Worm (Caenorhabditis elegans) whole organism, young adult: Measurements from ENCODE around the gene Y54G9A.9.

Experiments used
- B0019.2 ChIP-seq: fragments of 200-800 bp; sonication (Bioruptor generic); conservative IDR thresholded peaks from 2 replicates; pipeline ENCODE4 v1.3.6; 2022; ENCODE audit warnings: missing genetic modification reagents, missing genetic modification characterization, missing compliant biosample characterization
- B0336.3 ChIP-seq: fragments of 200-800 bp; sonication (Bioruptor generic); IDR thresholded peaks from 2 replicates; pipeline ENCODE4 v1.3.6; 2022; ENCODE audit warnings: missing genetic modification characterization, missing compliant biosample characterization
- C06A6.2 ChIP-seq: fragments of 200-800 bp; sonication (Bioruptor generic); conservative IDR thresholded peaks from 2 replicates; pipeline ENCODE4 v1.3.6; 2022; ENCODE audit warnings: missing genetic modification characterization, missing compliant biosample characterization
- F55B11.4 ChIP-seq: sonication (generic microtip); optimal IDR thresholded peaks from 2 replicates; lab custom pipeline; 2016; ENCODE audit warnings: missing compliant biosample characterization, missing genetic modification characterization, borderline replicate concordance; ENCODE audit not compliant: insufficient read depth
- F57C9.4 ChIP-seq: sonication (generic microtip); optimal IDR thresholded peaks from 2 replicates; lab custom pipeline; 2017; ENCODE audit warnings: mild to moderate bottlenecking, missing genetic modification characterization, missing compliant biosample characterization
- K11D2.4 ChIP-seq: fragments of 200-800 bp; sonication (Bioruptor generic); IDR thresholded peaks from 2 replicates; pipeline ENCODE4 v1.3.6; 2022; ENCODE audit warnings: missing genetic modification reagents, missing genetic modification characterization, missing compliant biosample characterization
- T26A5.8 ChIP-seq: sonication (generic microtip); optimal IDR thresholded peaks from 2 replicates; lab custom pipeline; 2016; ENCODE audit warnings: missing genetic modification characterization, missing compliant biosample characterization
- Y56A3A.18 ChIP-seq: fragments of 200-800 bp; sonication (Bioruptor generic); IDR thresholded peaks from 2 replicates; pipeline ENCODE4 v1.3.6; 2022; ENCODE audit warnings: missing genetic modification reagents, missing genetic modification characterization, missing compliant biosample characterization
- Y67H2A.10 ChIP-seq: fragments of 200-800 bp; sonication (Bioruptor generic); conservative IDR thresholded peaks from 2 replicates; pipeline ENCODE4 v1.3.6; 2022; ENCODE audit warnings: missing genetic modification reagents, missing genetic modification characterization, missing compliant biosample characterization
- ama-1 ChIP-seq, 3 experiments: fragments of 150-350 bp in 1 of 3; sonication (generic microtip) in 2 of 3; optimal IDR thresholded peaks; 2 replicates each; lab custom pipeline; 2014 to 2018; ENCODE audit warnings: missing biosample characterization in 2 of 3, missing genetic modification characterization in 2 of 3, missing genetic modification reagents in 2 of 3
- attf-3 ChIP-seq: fragments of 200-800 bp; sonication (Bioruptor generic); conservative IDR thresholded peaks from 2 replicates; pipeline ENCODE4 v1.3.6; 2022; ENCODE audit warnings: missing genetic modification reagents, missing genetic modification characterization, missing compliant biosample characterization
- attf-5 ChIP-seq: fragments of 200-800 bp; sonication (Bioruptor generic); optimal IDR thresholded peaks from 2 replicates; lab custom pipeline; 2018; ENCODE audit warnings: mild to moderate bottlenecking, missing genetic modification characterization, missing compliant biosample characterization
- attf-6 ChIP-seq: fragments of 200-800 bp; sonication (Bioruptor generic); IDR thresholded peaks from 2 replicates; pipeline ENCODE4 v1.3.6; 2022; ENCODE audit warnings: missing genetic modification reagents, missing genetic modification characterization, missing compliant biosample characterization
- bed-1 ChIP-seq: fragments of 200-800 bp; sonication (Bioruptor generic); IDR thresholded peaks from 2 replicates; pipeline ENCODE4 v1.3.6; 2022; ENCODE audit warnings: missing genetic modification reagents, missing genetic modification characterization, missing compliant biosample characterization
- cebp-2 ChIP-seq: fragments of 200-800 bp; sonication (Bioruptor generic); IDR thresholded peaks from 2 replicates; pipeline ENCODE4 v1.3.6; 2022; ENCODE audit warnings: missing genetic modification characterization, missing compliant biosample characterization
- ceh-100 ChIP-seq: fragments of 200-800 bp; sonication (Bioruptor generic); IDR thresholded peaks from 2 replicates; pipeline ENCODE4 v1.3.6; 2022; ENCODE audit warnings: missing genetic modification reagents, missing genetic modification characterization, missing compliant biosample characterization
- ceh-27 ChIP-seq: fragments of 200-800 bp; sonication (Bioruptor generic); optimal IDR thresholded peaks from 2 replicates; lab custom pipeline; 2018; ENCODE audit warnings: mild to moderate bottlenecking, missing genetic modification characterization, moderate library complexity, missing compliant biosample characterization
- ceh-40 ChIP-seq: fragments of 200-800 bp; sonication (Bioruptor generic); IDR thresholded peaks from 2 replicates; pipeline ENCODE4 v1.3.6; 2022; ENCODE audit warnings: missing genetic modification characterization, missing compliant biosample characterization
- dpff-1 ChIP-seq: sonication (generic microtip); optimal IDR thresholded peaks from 2 replicates; lab custom pipeline; 2017; ENCODE audit warnings: mild to moderate bottlenecking, missing genetic modification characterization, missing compliant biosample characterization
- dpl-1 ChIP-seq: fragments of 150-350 bp; optimal IDR thresholded peaks from 2 replicates; lab custom pipeline; 2014; ENCODE audit warnings: missing biosample characterization, missing genetic modification reagents, missing genetic modification characterization
- egl-18 ChIP-seq: fragments of 200-800 bp; sonication (Bioruptor generic); IDR thresholded peaks from 2 replicates; pipeline ENCODE4 v1.3.6; 2022; ENCODE audit warnings: missing genetic modification reagents, missing genetic modification characterization, missing compliant biosample characterization
- egl-44 ChIP-seq: fragments of 200-800 bp; sonication (Bioruptor generic); IDR thresholded peaks from 2 replicates; pipeline ENCODE4 v1.3.6; 2022; ENCODE audit warnings: missing genetic modification reagents, missing genetic modification characterization, missing compliant biosample characterization
- fkh-3 ChIP-seq: sonication (generic microtip); optimal IDR thresholded peaks from 2 replicates; lab custom pipeline; 2016; ENCODE audit warnings: mild to moderate bottlenecking, missing genetic modification characterization, missing compliant biosample characterization
- him-1 ChIP-seq: sonication (generic microtip); optimal IDR thresholded peaks from 2 replicates; lab custom pipeline; 2016; ENCODE audit warnings: missing genotype, missing genetic modification reagents, missing genetic modification characterization, missing compliant biosample characterization
- hmg-20 ChIP-seq: fragments of 200-800 bp; sonication (Bioruptor generic); IDR thresholded peaks from 2 replicates; pipeline ENCODE4 v1.3.6; 2022; ENCODE audit warnings: missing genetic modification reagents, missing genetic modification characterization, missing compliant biosample characterization
- hsf-1 ChIP-seq: fragments of 200-800 bp; sonication (Bioruptor generic); IDR thresholded peaks from 2 replicates; pipeline ENCODE4 v1.3.6; 2022; ENCODE audit warnings: missing genetic modification reagents, missing genetic modification characterization, missing compliant biosample characterization
- let-526 ChIP-seq: fragments of 200-800 bp; sonication (Bioruptor generic); IDR thresholded peaks from 2 replicates; pipeline ENCODE4 v1.3.6; 2022; ENCODE audit warnings: missing genetic modification reagents, missing genetic modification characterization, missing compliant biosample characterization
- let-607 ChIP-seq, 2 experiments: fragments of 200-800 bp in 1 of 2; sonication (Bioruptor generic) in 1 of 2; sonication (generic microtip) in 1 of 2; optimal IDR thresholded peaks; 2 replicates each; lab custom pipeline; 2016 to 2018; ENCODE audit warnings: mild to moderate bottlenecking in 2 of 2, missing compliant biosample characterization in 2 of 2, missing genetic modification characterization in 2 of 2, moderate library complexity in 2 of 2, missing genotype in 1 of 2
- lin-26 ChIP-seq: fragments of 200-800 bp; sonication (Bioruptor generic); IDR thresholded peaks from 2 replicates; pipeline ENCODE4 v1.3.6; 2022; ENCODE audit warnings: missing genetic modification reagents, missing genetic modification characterization, missing compliant biosample characterization
- madf-10 ChIP-seq: sonication (generic microtip); optimal IDR thresholded peaks from 2 replicates; lab custom pipeline; 2016; ENCODE audit warnings: mild to moderate bottlenecking, missing genetic modification characterization, missing compliant biosample characterization
- madf-6 ChIP-seq: fragments of 200-800 bp; sonication (Bioruptor generic); IDR thresholded peaks from 2 replicates; pipeline ENCODE4 v1.3.6; 2022; ENCODE audit warnings: missing genetic modification reagents, missing genetic modification characterization, missing compliant biosample characterization
- mcd-1 ChIP-seq: fragments of 200-800 bp; sonication (Bioruptor generic); IDR thresholded peaks from 2 replicates; pipeline ENCODE4 v1.3.6; 2022; ENCODE audit warnings: missing genetic modification reagents, missing genetic modification characterization, missing compliant biosample characterization
- mes-4 ChIP-seq: sonication (generic microtip); optimal IDR thresholded peaks from 2 replicates; lab custom pipeline; 2016; ENCODE audit warnings: missing genotype, missing genetic modification characterization, missing compliant biosample characterization
- nhr-120 ChIP-seq: fragments of 200-800 bp; sonication (Bioruptor generic); IDR thresholded peaks from 2 replicates; pipeline ENCODE4 v1.3.6; 2022; ENCODE audit warnings: missing genetic modification characterization, missing compliant biosample characterization
- nhr-27 ChIP-seq: fragments of 200-800 bp; sonication (Bioruptor generic); optimal IDR thresholded peaks from 2 replicates; lab custom pipeline; 2018; ENCODE audit warnings: mild to moderate bottlenecking, missing genetic modification characterization, moderate library complexity, missing compliant biosample characterization
- nhr-80 ChIP-seq: sonication (generic microtip); optimal IDR thresholded peaks from 2 replicates; lab custom pipeline; 2016; ENCODE audit warnings: missing genetic modification characterization, missing compliant biosample characterization
- pbrm-1 ChIP-seq: fragments of 200-800 bp; sonication (Bioruptor generic); IDR thresholded peaks from 2 replicates; pipeline ENCODE4 v1.3.6; 2022; ENCODE audit warnings: missing genetic modification reagents, missing genetic modification characterization, missing compliant biosample characterization
- rcor-1 ChIP-seq: fragments of 200-800 bp; sonication (Bioruptor generic); IDR thresholded peaks from 2 replicates; pipeline ENCODE4 v1.3.6; 2022; ENCODE audit warnings: missing genetic modification reagents, missing genetic modification characterization, missing compliant biosample characterization
- rec-8 ChIP-seq, 2 experiments: sonication (generic microtip); optimal IDR thresholded peaks; 2 replicates each; lab custom pipeline; 2016; ENCODE audit warnings: mild to moderate bottlenecking in 2 of 2, missing genetic modification characterization in 2 of 2, missing genetic modification reagents in 2 of 2, missing genotype in 2 of 2, missing biosample characterization in 1 of 2, missing compliant biosample characterization in 1 of 2, moderate library complexity in 1 of 2
- rpc-1 ChIP-seq, 2 experiments: fragments of 150-350 bp in 1 of 2; sonication (generic microtip) in 1 of 2; optimal IDR thresholded peaks; 2 replicates each; lab custom pipeline; 2014 to 2018; ENCODE audit warnings: missing biosample characterization in 1 of 2, missing genetic modification characterization in 1 of 2, missing genetic modification reagents in 1 of 2, missing genotype in 1 of 2
- sdz-38 ChIP-seq: sonication (generic microtip); optimal IDR thresholded peaks from 2 replicates; lab custom pipeline; 2016; ENCODE audit warnings: missing genotype, missing genetic modification characterization, missing compliant biosample characterization
- snpc-4 ChIP-seq, 5 experiments: fragments of 150-350 bp in 1 of 5; sonication (generic microtip) in 4 of 5; optimal IDR thresholded peaks; 2 replicates each; lab custom pipeline; 2014 to 2018; ENCODE audit warnings: missing genetic modification characterization in 5 of 5, missing biosample characterization in 3 of 5, antibody characterized with exemption in 2 of 5, mild to moderate bottlenecking in 2 of 5, missing compliant biosample characterization in 2 of 5, missing genotype in 2 of 5, moderate library complexity in 2 of 5, missing genetic modification reagents in 1 of 5
- somi-1 ChIP-seq: fragments of 200-800 bp; sonication (Bioruptor generic); optimal IDR thresholded peaks from 2 replicates; lab custom pipeline; 2018; ENCODE audit warnings: mild to moderate bottlenecking, missing genetic modification characterization, missing compliant biosample characterization
- xnd-1 ChIP-seq: sonication (generic microtip); optimal IDR thresholded peaks from 2 replicates; lab custom pipeline; 2016; ENCODE audit warnings: missing genotype, missing genetic modification reagents, missing genetic modification characterization, missing compliant biosample characterization
- zfh-2 ChIP-seq: fragments of 200-800 bp; sonication (Bioruptor generic); conservative IDR thresholded peaks from 2 replicates; pipeline ENCODE4 v1.3.6; 2022; ENCODE audit warnings: missing genetic modification reagents, missing genetic modification characterization, missing compliant biosample characterization
- ztf-18 ChIP-seq: sonication (generic microtip); optimal IDR thresholded peaks from 2 replicates; lab custom pipeline; 2016; ENCODE audit warnings: missing genotype, mild to moderate bottlenecking, missing genetic modification characterization, missing compliant biosample characterization
- ztf-22 ChIP-seq: fragments of 200-800 bp; sonication (Bioruptor generic); optimal IDR thresholded peaks from 2 replicates; lab custom pipeline; 2018; ENCODE audit warnings: mild to moderate bottlenecking, missing genetic modification characterization, moderate library complexity, missing compliant biosample characterization
- ztf-28 ChIP-seq: fragments of 200-800 bp; sonication (Bioruptor generic); IDR thresholded peaks from 2 replicates; pipeline ENCODE4 v1.3.6; 2022; ENCODE audit warnings: missing genetic modification reagents, missing genetic modification characterization, missing compliant biosample characterization

The Y54G9A.9 gene

ce11 chrII:13725793-13726192 is 3.7 kb upstream of the Y54G9A.9 start, which contains the start of the genes Y54G9A.7 and bub-3 (continued):
- TF ChIP-seq pbrm-1 (GFP tag; lab: Robert Waterston, UW) (0 out of 2 replicates have a peak, but pooled peaks have one; percentile 8), dpl-1 (GFP tag; lab: Kevin White, UChicago) (peak; percentile 78), let-607 (tag; optimal IDR thresholded peaks at IDR 0.05; lab: Kevin White, UChicago) (no peak), rpc-1 (optimal IDR thresholded peaks at IDR 0.05; lab: Kevin White, UChicago) (no peak), rpc-1 (tag; optimal IDR thresholded peaks at IDR 0.05; lab: Kevin White, UChicago) (no peak), ama-1 (optimal IDR thresholded peaks at IDR 0.05; lab: Kevin White, UChicago) (no peak), ama-1 (GFP tag; optimal IDR thresholded peaks at IDR 0.05; lab: Kevin White, UChicago) (no peak), fkh-3 (tag; lab: Kevin White, UChicago) (no peak), T26A5.8 (tag; lab: Kevin White, UChicago) (no peak), ceh-27 (GFP tag; lab: Kevin White, UChicago) (no peak), ceh-40 (GFP tag; lab: Robert Waterston, UW) (no peak), C06A6.2 (GFP tag; lab: Robert Waterston, UW) (no peak), nhr-80 (no peak), him-1 (tag; lab: Kevin White, UChicago) (no peak), Y56A3A.18 (GFP tag; lab: Robert Waterston, UW) (no peak), mcd-1 (peak; percentile 61), lin-26 (GFP tag; lab: Robert Waterston, UW) (no peak), mes-4 (tag; lab: Kevin White, UChicago) (no peak), snpc-4 (GFP tag; optimal IDR thresholded peaks at IDR 0.05; lab: Kevin White, UChicago) (no peak), snpc-4 (tag; optimal IDR thresholded peaks at IDR 0.05; lab: Kevin White, UChicago) (peak in 1 of 4 experiments; percentile 46), ztf-22 (GFP tag; lab: Kevin White, UChicago) (no peak), bed-1 (GFP tag; lab: Robert Waterston, UW) (no peak), K11D2.4 (GFP tag; lab: Robert Waterston, UW) (no peak), madf-6 (peak; percentile 97), hmg-20 (GFP tag; lab: Robert Waterston, UW) (no peak), cebp-2 (GFP tag; lab: Robert Waterston, UW) (no peak), attf-3 (GFP tag; lab: Robert Waterston, UW) (no peak), nhr-27 (tag; lab: Kevin White, UChicago) (no peak), rcor-1 (peak; percentile 66), zfh-2 (no peak), madf-10 (tag; lab: Kevin White, UChicago) (no peak), Y67H2A.10 (GFP tag; lab: Robert Waterston, UW) (no peak), let-526 (GFP tag; lab: Robert Waterston, UW) (no peak), hsf-1 (GFP tag; lab: Robert Waterston, UW) (peak; percentile 53; the same call in 1 of the 2 replicates), egl-18 (GFP tag; lab: Robert Waterston, UW) (no peak), egl-44 (GFP tag; lab: Robert Waterston, UW) (no peak), F55B11.4 (no peak), F57C9.4 (no peak), nhr-120 (no peak), somi-1 (GFP tag; lab: Kevin White, UChicago) (no peak), ztf-18 (tag; lab: Kevin White, UChicago) (no peak), attf-5 (GFP tag; lab: Kevin White, UChicago) (no peak), B0019.2 (GFP tag; lab: Robert Waterston, UW) (no peak), xnd-1 (tag; lab: Kevin White, UChicago) (peak; percentile 85), sdz-38 (tag; lab: Kevin White, UChicago) (no peak), B0336.3 (GFP tag; lab: Robert Waterston, UW) (no peak), dpff-1 (tag; lab: Kevin White, UChicago) (no peak), attf-6 (no peak), ceh-100 (peak; percentile 71), ztf-28 (no peak), rec-8 (tag; optimal IDR thresholded peaks at IDR 0.05; lab: Kevin White, UChicago) (no peak)
